Fruit fly (Drosophila melanogaster) whole organism, wandering third instar larva: Measurements from ENCODE around the gene RPA3.

ENCODE experiments used
- Abd-B ChIP-seq: fragments of >200 bp; optimal IDR thresholded peaks from 2 replicates; lab custom pipeline; 2017; ENCODE audit warnings: missing biosample characterization, missing genetic modification characterization
- CG32264 ChIP-seq: fragments of 200-800 bp; sonication (Bioruptor generic); optimal IDR thresholded peaks from 2 replicates; lab custom pipeline; 2016; ENCODE audit warnings: missing biosample characterization, missing genetic modification characterization
- CG9705 ChIP-seq: fragments of 200-800 bp; sonication (Bioruptor generic); optimal IDR thresholded peaks from 2 replicates; lab custom pipeline; 2018; ENCODE audit warnings: missing biosample characterization, mild to moderate bottlenecking, missing genetic modification characterization
- CrebA ChIP-seq: fragments of 200-800 bp; sonication (Bioruptor generic); optimal IDR thresholded peaks from 2 replicates; lab custom pipeline; 2016; ENCODE audit warnings: missing biosample characterization, mild to moderate bottlenecking, missing genetic modification characterization, borderline replicate concordance
- Dfd ChIP-seq: fragments of >200 bp; optimal IDR thresholded peaks from 2 replicates; lab custom pipeline; 2017; ENCODE audit warnings: missing biosample characterization, missing genetic modification characterization
- Hnf4 ChIP-seq: fragments of 200-800 bp; sonication (Bioruptor generic); optimal IDR thresholded peaks from 2 replicates; lab custom pipeline; 2016; ENCODE audit warnings: missing biosample characterization, mild to moderate bottlenecking, missing genetic modification characterization
- Hr78 ChIP-seq: fragments of >200 bp; optimal IDR thresholded peaks from 2 replicates; lab custom pipeline; 2017; ENCODE audit warnings: missing biosample characterization, missing genetic modification characterization
- Hr83 ChIP-seq: fragments of 200-300 bp; sonication (Bioruptor generic); optimal IDR thresholded peaks from 2 replicates; lab custom pipeline; 2016; ENCODE audit warnings: missing biosample characterization, mild to moderate bottlenecking, missing genetic modification characterization, moderate library complexity; ENCODE audit not compliant: poor library complexity, severe bottlenecking
- Jra ChIP-seq: sonication (Bioruptor generic); optimal IDR thresholded peaks from 2 replicates; lab custom pipeline; 2016; ENCODE audit warnings: missing biosample characterization, missing genetic modification characterization
- Myc ChIP-seq: fragments of >200 bp; optimal IDR thresholded peaks from 2 replicates; lab custom pipeline; 2017
- N ChIP-seq: fragments of >200 bp; optimal IDR thresholded peaks from 2 replicates; lab custom pipeline; 2018; ENCODE audit warnings: missing biosample characterization, missing external identifiers, missing genetic modification characterization
- OdsH ChIP-seq: fragments of 200-800 bp; sonication (Bioruptor generic); optimal IDR thresholded peaks from 2 replicates; lab custom pipeline; 2016; ENCODE audit warnings: missing biosample characterization, mild to moderate bottlenecking, missing genetic modification characterization
- Rel ChIP-seq, 2 experiments: fragments of 200-800 bp; sonication (Bioruptor generic) in 1 of 2; optimal IDR thresholded peaks; 2 replicates in 1 of 2; 3 replicates in 1 of 2; lab custom pipeline; 2016 to 2019; ENCODE audit warnings: mild to moderate bottlenecking in 2 of 2, missing biosample characterization in 2 of 2, missing genetic modification characterization in 2 of 2, moderate library complexity in 1 of 2
- Sp1 ChIP-seq: fragments of 200-800 bp; sonication (Bioruptor generic); optimal IDR thresholded peaks from 3 replicates; lab custom pipeline; 2019; ENCODE audit warnings: missing biosample characterization, mild to moderate bottlenecking, missing genetic modification characterization, moderate library complexity
- dl ChIP-seq, 2 experiments: fragments of 175-275, 200-275 bp in 1 of 2; fragments of 200-275 bp in 1 of 2; sonication (Bioruptor generic); optimal IDR thresholded peaks; lab custom pipeline; 2018; ENCODE audit warnings: mild to moderate bottlenecking in 2 of 2, missing biosample characterization in 2 of 2, missing genetic modification characterization in 2 of 2, moderate library complexity in 2 of 2; ENCODE audit not compliant: partially characterized antibody in 2 of 2, insufficient read depth in 1 of 2
- dmrt93B ChIP-seq: fragments of 200-800 bp; sonication (Bioruptor generic); optimal IDR thresholded peaks from 2 replicates; lab custom pipeline; 2018; ENCODE audit warnings: missing biosample characterization, mild to moderate bottlenecking, missing genetic modification characterization
- ey ChIP-seq: fragments of 200-800 bp; sonication (Bioruptor generic); optimal IDR thresholded peaks from 2 replicates; lab custom pipeline; 2016; ENCODE audit warnings: missing biosample characterization, missing genetic modification characterization
- fru ChIP-seq: fragments of 200-800 bp; sonication (Bioruptor generic); optimal IDR thresholded peaks from 3 replicates; lab custom pipeline; 2016; ENCODE audit warnings: missing biosample characterization, mild to moderate bottlenecking, missing genetic modification characterization
- h ChIP-seq: fragments of 200-800 bp; sonication (Bioruptor generic); optimal IDR thresholded peaks from 3 replicates; lab custom pipeline; 2016; ENCODE audit warnings: missing biosample characterization, mild to moderate bottlenecking, missing genetic modification characterization
- jim ChIP-seq: fragments of 175-275, 200-325 bp; sonication (Bioruptor generic); optimal IDR thresholded peaks from 2 replicates; lab custom pipeline; 2016; ENCODE audit warnings: missing biosample characterization, mild to moderate bottlenecking, missing genetic modification characterization
- lola ChIP-seq: fragments of >200 bp; optimal IDR thresholded peaks from 2 replicates; lab custom pipeline; 2017; ENCODE audit warnings: missing biosample characterization, missing genetic modification characterization
- psq ChIP-seq: fragments of 200-800 bp; sonication (Bioruptor generic); optimal IDR thresholded peaks from 3 replicates; lab custom pipeline; 2017; ENCODE audit warnings: missing biosample characterization, mild to moderate bottlenecking, missing genetic modification characterization, moderate library complexity
- rgr ChIP-seq: fragments of 200-800 bp; sonication (Bioruptor generic); optimal IDR thresholded peaks from 3 replicates; lab custom pipeline; 2016; ENCODE audit warnings: missing biosample characterization, mild to moderate bottlenecking, missing genetic modification characterization
- sage ChIP-seq: fragments of 200-800 bp; sonication (Bioruptor generic); optimal IDR thresholded peaks from 2 replicates; lab custom pipeline; 2016; ENCODE audit warnings: missing biosample characterization, mild to moderate bottlenecking, missing genetic modification characterization
- sv ChIP-seq: fragments of 200-800 bp; sonication (Bioruptor generic); optimal IDR thresholded peaks from 3 replicates; lab custom pipeline; 2016; ENCODE audit warnings: missing biosample characterization, missing genetic modification characterization
- usp ChIP-seq: fragments of >200 bp; optimal IDR thresholded peaks from 2 replicates; lab custom pipeline; 2017; ENCODE audit warnings: missing biosample characterization, missing genetic modification characterization
- woc ChIP-seq: sonication (Bioruptor generic); optimal IDR thresholded peaks from 2 replicates; lab custom pipeline; 2016; ENCODE audit warnings: missing biosample characterization, mild to moderate bottlenecking, missing genetic modification characterization

Gene RPA3

dm6 chrX:11621866-11622648 lies 6.4 kb upstream of the RPA3 start, which contains the start of gene Ptp10D:
Gene Ptp10D, plus strand, starts transcription at chrX:11622015.
- no peak for TF ChIP-seq ey (GFP tag; lab: Kevin White, UChicago)
- TF ChIP-seq Abd-B (GFP tag; lab: Kevin White, UChicago), result no peak
- TF ChIP-seq sv (GFP tag; lab: Kevin White, UChicago), result peak; percentile 1
- peak; percentile 22 for TF ChIP-seq Sp1 (GFP tag; lab: Kevin White, UChicago)
- no peak for TF ChIP-seq rgr (GFP tag; lab: Kevin White, UChicago)
- no peak for TF ChIP-seq dmrt93B (GFP tag; lab: Kevin White, UChicago)
- peak in 1 of 2 experiments; percentile 4 for TF ChIP-seq dl (GFP tag; optimal IDR thresholded peaks at IDR 0.05; lab: Kevin White, UChicago; ENCODE audit: insufficient read depth in 1 of 2, partially characterized antibody in 2 of 2)
- TF ChIP-seq CG9705 (GFP tag; lab: Kevin White, UChicago), result no peak
- TF ChIP-seq jim (GFP tag; lab: Kevin White, UChicago), result peak; percentile 34
- TF ChIP-seq OdsH (GFP tag; lab: Kevin White, UChicago), result peak; percentile 12
- no peak for TF ChIP-seq CrebA (GFP tag; lab: Kevin White, UChicago)
- no peak for TF ChIP-seq Rel (GFP tag; optimal IDR thresholded peaks at IDR 0.05; lab: Kevin White, UChicago)
- TF ChIP-seq Rel (tag; optimal IDR thresholded peaks at IDR 0.05; lab: Kevin White, UChicago), result peak; percentile 10
- TF ChIP-seq Hnf4 (GFP tag; lab: Kevin White, UChicago), result peak; percentile 42
- peak; percentile 88 for TF ChIP-seq h (GFP tag; lab: Kevin White, UChicago)
- TF ChIP-seq psq (GFP tag; lab: Kevin White, UChicago), result peak; percentile 22
- TF ChIP-seq CG32264, result no peak
- TF ChIP-seq Dfd (GFP tag; lab: Kevin White, UChicago), result peak; percentile 28
- no peak for TF ChIP-seq Jra (GFP tag; lab: Kevin White, UChicago)
- TF ChIP-seq Hr83 (GFP tag; lab: Kevin White, UChicago), result peak; percentile 75

- peak; percentile 14 for TF ChIP-seq Myc (lab: Kevin White, UChicago)
- TF ChIP-seq fru (GFP tag; lab: Kevin White, UChicago), result no peak
These were observed 5.8 kb upstream of the RPA3 start for dm6 chrX:11621315-11621865.

- TF ChIP-seq Rel (GFP tag; optimal IDR thresholded peaks at IDR 0.05; lab: Kevin White, UChicago) (no peak), Rel (tag; optimal IDR thresholded peaks at IDR 0.05; lab: Kevin White, UChicago) (no peak), CrebA (GFP tag; lab: Kevin White, UChicago) (no peak)
These were observed 4.9 kb upstream of the RPA3 start for dm6 chrX:11620527-11620926.

DNA sequence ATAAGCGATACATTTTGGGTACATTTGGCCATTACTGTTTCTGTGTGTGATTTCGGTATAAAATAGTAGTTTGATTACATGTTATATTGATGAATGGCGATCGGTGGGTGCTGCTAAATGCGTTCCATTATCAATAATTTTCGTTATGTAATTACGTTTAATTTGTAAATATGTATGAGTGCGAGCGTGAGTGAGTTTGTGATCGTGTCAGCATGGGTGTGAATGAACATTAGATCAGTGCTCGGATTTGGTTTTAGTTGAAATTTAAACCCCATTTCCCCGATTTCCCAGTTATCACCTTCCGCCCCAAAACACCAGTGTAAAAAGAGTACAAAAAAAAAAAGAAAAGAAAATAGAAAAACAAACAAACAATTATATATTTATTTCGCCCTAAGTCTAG lies 4.0 kb upstream of the RPA3 start:
- TF ChIP-seq usp (GFP tag; lab: Kevin White, UChicago), result no peak
- no peak for TF ChIP-seq jim (GFP tag; lab: Kevin White, UChicago)
- no peak for TF ChIP-seq Jra (GFP tag; lab: Kevin White, UChicago)
- TF ChIP-seq N (GFP tag; lab: Kevin White, UChicago), result no peak
- no peak for TF ChIP-seq Dfd (GFP tag; lab: Kevin White, UChicago)
- no peak for TF ChIP-seq woc (GFP tag; lab: Kevin White, UChicago)
- TF ChIP-seq OdsH (GFP tag; lab: Kevin White, UChicago), result no peak
- TF ChIP-seq Hr78 (GFP tag; lab: Kevin White, UChicago), result no peak
- TF ChIP-seq lola, result no peak
- TF ChIP-seq CrebA (GFP tag; lab: Kevin White, UChicago), result no peak
- no peak for TF ChIP-seq h (GFP tag; lab: Kevin White, UChicago)
- TF ChIP-seq sage, result no peak
- TF ChIP-seq dmrt93B (GFP tag; lab: Kevin White, UChicago), result no peak
- TF ChIP-seq Myc (lab: Kevin White, UChicago), result no peak
- no peak for TF ChIP-seq ey (GFP tag; lab: Kevin White, UChicago)
- no peak for TF ChIP-seq dl (GFP tag; optimal IDR thresholded peaks at IDR 0.05; lab: Kevin White, UChicago; ENCODE audit: insufficient read depth in 1 of 2, partially characterized antibody in 2 of 2)
- no peak for TF ChIP-seq Rel (GFP tag; optimal IDR thresholded peaks at IDR 0.05; lab: Kevin White, UChicago)
- TF ChIP-seq Rel (tag; optimal IDR thresholded peaks at IDR 0.05; lab: Kevin White, UChicago), result no peak
- TF ChIP-seq fru (GFP tag; lab: Kevin White, UChicago), result no peak
- TF ChIP-seq, all 38 proteins: peak for 0
